Fruit fly (Drosophila melanogaster) whole organism, embryonic: ENCODE data around the gene Cdc50.
A peak's percentile ranks its signal among the peaks of the same experiment; 100 is the strongest.

Experiments
- Adf1 ChIP-seq: fragments of 200-800 bp; sonication (Bioruptor generic); IDR thresholded peaks from 2 replicates; pipeline ENCODE4 v1.3.6; 2022; ENCODE audit warnings: missing biosample characterization, missing genetic modification characterization
- BEAF-32 ChIP-seq: fragments of 200-800 bp; sonication (Bioruptor generic); optimal IDR thresholded peaks from 3 replicates; lab custom pipeline; 2017; ENCODE audit warnings: missing biosample characterization, missing genetic modification characterization, mild to moderate bottlenecking, moderate library complexity, missing genetic modification reagents
- Bgb ChIP-seq: fragments of 200-800 bp; sonication (Bioruptor generic); IDR thresholded peaks from 2 replicates; pipeline ENCODE4 v1.3.6; 2022; ENCODE audit warnings: missing biosample characterization, missing genetic modification characterization; ENCODE audit not compliant: partially characterized antibody
- CG10565 ChIP-seq: fragments of 200-800 bp; sonication (Bioruptor generic); optimal IDR thresholded peaks from 3 replicates; lab custom pipeline; 2016; ENCODE audit warnings: missing biosample characterization, mild to moderate bottlenecking, missing genetic modification characterization
- CG10979 ChIP-seq: fragments of 200-800 bp; sonication (Bioruptor generic); optimal IDR thresholded peaks from 2 replicates; lab custom pipeline; 2018; ENCODE audit warnings: missing biosample characterization, mild to moderate bottlenecking, missing genetic modification characterization, moderate library complexity
- CG11093 ChIP-seq: fragments of 200-800 bp; sonication (Bioruptor generic); IDR thresholded peaks from 3 replicates; pipeline ENCODE4 v1.3.6; 2022; ENCODE audit warnings: missing biosample characterization, missing genetic modification characterization
- CG12071 ChIP-seq: fragments of 200-800 bp; sonication (Bioruptor generic); optimal IDR thresholded peaks from 3 replicates; lab custom pipeline; 2018; ENCODE audit warnings: missing biosample characterization, mild to moderate bottlenecking, missing genetic modification characterization
- CG12391 ChIP-seq: fragments of 200-800 bp; sonication (Bioruptor generic); optimal IDR thresholded peaks from 3 replicates; lab custom pipeline; 2018; ENCODE audit warnings: missing biosample characterization, mild to moderate bottlenecking, missing genetic modification characterization, moderate library complexity
- CG13624 ChIP-seq: fragments of 200-800 bp; sonication (Bioruptor generic); optimal IDR thresholded peaks from 2 replicates; lab custom pipeline; 2016; ENCODE audit warnings: missing biosample characterization, missing genetic modification characterization
- CG13894 ChIP-seq: fragments of 200-800 bp; sonication (Bioruptor generic); optimal IDR thresholded peaks from 3 replicates; lab custom pipeline; 2018; ENCODE audit warnings: missing biosample characterization, mild to moderate bottlenecking, missing genetic modification characterization, moderate library complexity
- CG14860 ChIP-seq: fragments of 200-800 bp; sonication (Bioruptor generic); IDR thresholded peaks from 3 replicates; pipeline ENCODE4 v1.3.6; 2022; ENCODE audit warnings: missing biosample characterization, missing genetic modification characterization; ENCODE audit not compliant: partially characterized antibody
- CG1529 ChIP-seq: fragments of 200-800 bp; sonication (Bioruptor generic); optimal IDR thresholded peaks from 3 replicates; lab custom pipeline; 2018; ENCODE audit warnings: missing biosample characterization, missing genetic modification characterization
- CG17186 ChIP-seq: fragments of 200-800 bp; sonication (Bioruptor generic); optimal IDR thresholded peaks from 3 replicates; lab custom pipeline; 2017; ENCODE audit warnings: missing biosample characterization, missing genetic modification reagents, missing genetic modification characterization
- CG30403 ChIP-seq: fragments of 200-800 bp; sonication (Bioruptor generic); optimal IDR thresholded peaks from 3 replicates; lab custom pipeline; 2016; ENCODE audit warnings: missing biosample characterization, missing genetic modification characterization
- CG3995 ChIP-seq: fragments of 200-800 bp; sonication (Bioruptor generic); optimal IDR thresholded peaks from 3 replicates; lab custom pipeline; 2016; ENCODE audit warnings: missing biosample characterization, missing genetic modification characterization
- CG4404 ChIP-seq: fragments of 200-800 bp; sonication (Bioruptor generic); IDR thresholded peaks from 2 replicates; pipeline ENCODE4 v1.3.6; 2022; ENCODE audit warnings: missing biosample characterization, missing genetic modification characterization
- CG7786 ChIP-seq: fragments of 200-800 bp; sonication (Bioruptor generic); optimal IDR thresholded peaks from 2 replicates; lab custom pipeline; 2016; ENCODE audit warnings: missing biosample characterization, missing genetic modification characterization
- CG8924 ChIP-seq: fragments of 200-800 bp; optimal IDR thresholded peaks from 3 replicates; lab custom pipeline; 2019; ENCODE audit warnings: missing biosample characterization, mild to moderate bottlenecking, missing genetic modification characterization, moderate library complexity
- CTCF ChIP-seq: fragments of 200-800 bp; sonication (Bioruptor generic); optimal IDR thresholded peaks from 2 replicates; lab custom pipeline; 2017; ENCODE audit warnings: missing biosample characterization, mild to moderate bottlenecking, missing genetic modification characterization, moderate library complexity
- Camta ChIP-seq: fragments of 200-800 bp; sonication (Bioruptor generic); optimal IDR thresholded peaks from 2 replicates; lab custom pipeline; 2016; ENCODE audit warnings: missing biosample characterization, missing genetic modification characterization
- Doc3 ChIP-seq: fragments of 200-800 bp; sonication (Bioruptor generic); IDR thresholded peaks from 3 replicates; pipeline ENCODE4 v1.3.6; 2022; ENCODE audit warnings: missing biosample characterization, missing genetic modification characterization; ENCODE audit not compliant: partially characterized antibody
- HLH4C ChIP-seq: fragments of 200-800 bp; sonication (Bioruptor generic); IDR thresholded peaks from 3 replicates; pipeline ENCODE4 v1.3.6; 2022; ENCODE audit warnings: missing biosample characterization, missing genetic modification characterization; ENCODE audit not compliant: partially characterized antibody
- HLH54F ChIP-seq: fragments of 200-800 bp; sonication (Bioruptor generic); optimal IDR thresholded peaks from 3 replicates; lab custom pipeline; 2016; ENCODE audit warnings: missing biosample characterization, missing genetic modification characterization
- Mes4 ChIP-seq: fragments of 200-800 bp; sonication (Bioruptor generic); optimal IDR thresholded peaks from 2 replicates; lab custom pipeline; 2016; ENCODE audit warnings: missing biosample characterization, missing genetic modification characterization
- Scr ChIP-seq: fragments of 200-800 bp; sonication (Bioruptor generic); IDR thresholded peaks from 2 replicates; pipeline ENCODE4 v1.3.6; 2022; ENCODE audit warnings: missing biosample characterization, missing genetic modification characterization; ENCODE audit not compliant: partially characterized antibody
- Sry-δ ChIP-seq: fragments of 200-800 bp; sonication (Bioruptor generic); optimal IDR thresholded peaks from 2 replicates; lab custom pipeline; 2016; ENCODE audit warnings: missing biosample characterization, missing genetic modification characterization
- Stat92E ChIP-seq, 3 experiments: fragments of >200 bp in 2 of 3; fragments of 200-800 bp in 1 of 3; sonication (Bioruptor generic) in 1 of 3; optimal IDR thresholded peaks; 2 replicates each; lab custom pipeline; 2017 to 2019; ENCODE audit warnings: missing biosample characterization in 3 of 3, missing genetic modification characterization in 3 of 3, mild to moderate bottlenecking in 1 of 3, moderate library complexity in 1 of 3
- Xbp1 ChIP-seq: fragments of 200-800 bp; sonication (Bioruptor generic); optimal IDR thresholded peaks from 3 replicates; lab custom pipeline; 2016; ENCODE audit warnings: missing biosample characterization, mild to moderate bottlenecking, missing genetic modification characterization
- amos ChIP-seq: fragments of 200-800 bp; sonication (Bioruptor generic); IDR thresholded peaks from 2 replicates; pipeline ENCODE4 v1.3.6; 2022; ENCODE audit warnings: missing biosample characterization, missing genetic modification characterization; ENCODE audit not compliant: partially characterized antibody
- ato ChIP-seq: fragments of 200-800 bp; sonication (Bioruptor generic); IDR thresholded peaks from 2 replicates; pipeline ENCODE4 v1.3.6; 2022; ENCODE audit warnings: missing biosample characterization, missing genetic modification characterization; ENCODE audit not compliant: partially characterized antibody
- az2 ChIP-seq: fragments of 200-800 bp; sonication (Bioruptor generic); optimal IDR thresholded peaks from 3 replicates; lab custom pipeline; 2016; ENCODE audit warnings: missing biosample characterization, missing genetic modification characterization
- cg ChIP-seq: fragments of 200-800 bp; sonication (Bioruptor generic); optimal IDR thresholded peaks from 3 replicates; lab custom pipeline; 2019; ENCODE audit warnings: missing biosample characterization, mild to moderate bottlenecking, missing genetic modification characterization, moderate library complexity
- ewg ChIP-seq: fragments of 200-800 bp; sonication (Bioruptor generic); optimal IDR thresholded peaks from 3 replicates; lab custom pipeline; 2017; ENCODE audit warnings: mild to moderate bottlenecking, missing biosample characterization, missing genetic modification reagents, missing genetic modification characterization
- grn ChIP-seq: fragments of 200-800 bp; sonication (Bioruptor generic); optimal IDR thresholded peaks from 3 replicates; lab custom pipeline; 2017; ENCODE audit warnings: missing biosample characterization, missing genetic modification characterization
- hb ChIP-seq: fragments of 200-800 bp; sonication (Bioruptor generic); IDR thresholded peaks from 3 replicates; pipeline ENCODE4 v1.3.6; 2022; ENCODE audit warnings: missing biosample characterization, missing genetic modification characterization; ENCODE audit not compliant: partially characterized antibody
- hbn ChIP-seq: fragments of 200-800 bp; sonication (Bioruptor generic); IDR thresholded peaks from 2 replicates; pipeline ENCODE4 v1.3.6; 2022; ENCODE audit warnings: missing biosample characterization, missing genetic modification characterization; ENCODE audit not compliant: partially characterized antibody
- inv ChIP-seq: fragments of 200-800 bp; sonication (Bioruptor generic); IDR thresholded peaks from 2 replicates; pipeline ENCODE4 v1.3.6; 2022; ENCODE audit warnings: missing biosample characterization, missing genetic modification characterization; ENCODE audit not compliant: partially characterized antibody
- kah ChIP-seq: fragments of 200-800 bp; sonication (Bioruptor generic); optimal IDR thresholded peaks from 2 replicates; lab custom pipeline; 2018; ENCODE audit warnings: missing biosample characterization, mild to moderate bottlenecking, missing genetic modification characterization
- kay ChIP-seq: fragments of 200-800 bp; sonication (Bioruptor generic); optimal IDR thresholded peaks from 2 replicates; lab custom pipeline; 2016; ENCODE audit warnings: missing biosample characterization, missing genetic modification characterization
- lbe ChIP-seq: fragments of 200-800 bp; sonication (Bioruptor generic); optimal IDR thresholded peaks from 2 replicates; lab custom pipeline; 2016; ENCODE audit warnings: missing biosample characterization, mild to moderate bottlenecking, missing genetic modification characterization
- lola ChIP-seq, 3 experiments: fragments of >200 bp in 2 of 3; fragments of 200-800 bp in 1 of 3; sonication (Bioruptor generic) in 1 of 3; optimal IDR thresholded peaks; 2 replicates each; lab custom pipeline; 2017 to 2019; ENCODE audit warnings: missing biosample characterization in 3 of 3, missing genetic modification characterization in 3 of 3, mild to moderate bottlenecking in 1 of 3, moderate library complexity in 1 of 3
- nerfin-2 ChIP-seq: fragments of 200-800 bp; sonication (Bioruptor generic); IDR thresholded peaks from 2 replicates; pipeline ENCODE4 v1.3.6; 2022; ENCODE audit warnings: missing biosample characterization, missing genetic modification characterization; ENCODE audit not compliant: partially characterized antibody
- nmo ChIP-seq: fragments of 200-800 bp; sonication (Bioruptor generic); optimal IDR thresholded peaks from 2 replicates; lab custom pipeline; 2018; ENCODE audit warnings: missing biosample characterization, mild to moderate bottlenecking, missing genetic modification characterization, moderate library complexity
- phol ChIP-seq: fragments of 200-800 bp; sonication (Bioruptor generic); optimal IDR thresholded peaks from 3 replicates; lab custom pipeline; 2018; ENCODE audit warnings: missing biosample characterization, mild to moderate bottlenecking, missing genetic modification characterization, moderate library complexity
- row ChIP-seq: fragments of 200-800 bp; sonication (Bioruptor generic); IDR thresholded peaks from 3 replicates; pipeline ENCODE4 v1.3.6; 2022; ENCODE audit warnings: missing biosample characterization, missing genetic modification characterization
- sd ChIP-seq: fragments of 200-800 bp; sonication (Bioruptor generic); optimal IDR thresholded peaks from 3 replicates; lab custom pipeline; 2018; ENCODE audit warnings: missing biosample characterization, mild to moderate bottlenecking, missing genetic modification characterization, moderate library complexity
- tll ChIP-seq, 2 experiments: fragments of 200-800 bp in 1 of 2; fragments of >200 bp in 1 of 2; sonication (Bioruptor generic) in 1 of 2; optimal IDR thresholded peaks; 2 replicates each; lab custom pipeline; 2017 to 2019; ENCODE audit warnings: missing biosample characterization in 2 of 2, missing genetic modification characterization in 2 of 2, mild to moderate bottlenecking in 1 of 2, moderate library complexity in 1 of 2
- trem ChIP-seq: fragments of 200-800 bp; optimal IDR thresholded peaks from 3 replicates; lab custom pipeline; 2019; ENCODE audit warnings: missing biosample characterization, mild to moderate bottlenecking, missing genetic modification characterization, moderate library complexity
- vnd ChIP-seq: fragments of 200-800 bp; sonication (Bioruptor generic); IDR thresholded peaks from 3 replicates; pipeline ENCODE4 v1.3.6; 2022; ENCODE audit warnings: missing biosample characterization, missing genetic modification characterization; ENCODE audit not compliant: partially characterized antibody

The Cdc50 gene

dm6 chrX:16441245-16441644 lies at the start of gene Cdc50, which contains the start of gene rngo:
Gene Cdc50, minus strand, starts transcription at chrX:16441296.
Gene rngo, plus strand, starts transcription at chrX:16441433.
- TF ChIP-seq Bgb (GFP tag; lab: Robert Waterston, UW) (peak; percentile 93), hbn (peak; percentile 96), CG3995 (GFP tag; lab: Kevin White, UChicago) (peak; percentile 69), CG13624 (peak; percentile 39), Adf1 (GFP tag; lab: Robert Waterston, UW) (0 out of 2 replicates have a peak, but pooled peaks have one; percentile 27), grn (GFP tag; lab: Kevin White, UChicago) (peak; percentile 34), CG12391 (tag; lab: Kevin White, UChicago) (peak; percentile 56), ewg (GFP tag; lab: Kevin White, UChicago) (peak; percentile 30), lola (GFP tag; optimal IDR thresholded peaks at IDR 0.05; lab: Kevin White, UChicago) (peak in 1 of 3 experiments; percentile 35), CG11093 (GFP tag; lab: Robert Waterston, UW) (no peak), kah (GFP tag; lab: Kevin White, UChicago) (no peak), BEAF-32 (GFP tag; lab: Kevin White, UChicago) (peak; percentile 98), Stat92E (GFP tag; optimal IDR thresholded peaks at IDR 0.05; lab: Kevin White, UChicago) (peak in 1 of 3 experiments; percentile 64), lbe (peak; percentile 70), CG1529 (GFP tag; lab: Kevin White, UChicago) (no peak), kay (peak; percentile 56), Doc3 (peak; percentile 98), CG12071 (GFP tag; lab: Kevin White, UChicago) (no peak), phol (tag; lab: Kevin White, UChicago) (peak; percentile 60), Camta (GFP tag; lab: Kevin White, UChicago) (peak; percentile 26), CG8924 (tag; lab: Kevin White, UChicago) (peak; percentile 13), tll (GFP tag; optimal IDR thresholded peaks at IDR 0.05; lab: Kevin White, UChicago) (peak; percentile 38 to 89), inv (peak; percentile 96), row (GFP tag; lab: Robert Waterston, UW) (peak; percentile 67), CG14860 (GFP tag; lab: Robert Waterston, UW) (peak; percentile 99), Xbp1 (GFP tag; lab: Kevin White, UChicago) (peak; percentile 19), nerfin-2 (peak; percentile 96), HLH4C (GFP tag; lab: Robert Waterston, UW) (peak; percentile 99), amos (GFP tag; lab: Robert Waterston, UW) (peak; percentile 92), Sry-δ (peak; percentile 92), CG30403 (GFP tag; lab: Kevin White, UChicago) (peak; percentile 43), az2 (GFP tag; lab: Kevin White, UChicago) (no peak), CG4404 (GFP tag; lab: Robert Waterston, UW) (no peak), trem (tag; lab: Kevin White, UChicago) (peak; percentile 72), ato (GFP tag; lab: Robert Waterston, UW) (peak; percentile 91), hb (GFP tag; lab: Robert Waterston, UW) (peak; percentile 97), sd (tag; lab: Kevin White, UChicago) (no peak), CG13894 (tag; lab: Kevin White, UChicago) (no peak), cg (GFP tag; lab: Kevin White, UChicago) (peak; percentile 45), CG10979 (tag; lab: Kevin White, UChicago) (peak; percentile 26), HLH54F (GFP tag; lab: Kevin White, UChicago) (no peak), Mes4 (GFP tag; lab: Kevin White, UChicago) (peak; percentile 27), CTCF (GFP tag; lab: Kevin White, UChicago) (peak; percentile 46), CG10565 (GFP tag; lab: Kevin White, UChicago) (no peak), nmo (GFP tag; lab: Kevin White, UChicago) (peak; percentile 72), CG17186 (GFP tag; lab: Kevin White, UChicago) (peak; percentile 79), CG7786 (GFP tag; lab: Kevin White, UChicago) (peak; percentile 21), vnd (GFP tag; lab: Robert Waterston, UW) (peak; percentile 99), Scr (GFP tag; lab: Robert Waterston, UW) (peak; percentile 99)
